Fruit fly (Drosophila melanogaster): ENCODE results near the gene rg.

rg gene

DNA sequence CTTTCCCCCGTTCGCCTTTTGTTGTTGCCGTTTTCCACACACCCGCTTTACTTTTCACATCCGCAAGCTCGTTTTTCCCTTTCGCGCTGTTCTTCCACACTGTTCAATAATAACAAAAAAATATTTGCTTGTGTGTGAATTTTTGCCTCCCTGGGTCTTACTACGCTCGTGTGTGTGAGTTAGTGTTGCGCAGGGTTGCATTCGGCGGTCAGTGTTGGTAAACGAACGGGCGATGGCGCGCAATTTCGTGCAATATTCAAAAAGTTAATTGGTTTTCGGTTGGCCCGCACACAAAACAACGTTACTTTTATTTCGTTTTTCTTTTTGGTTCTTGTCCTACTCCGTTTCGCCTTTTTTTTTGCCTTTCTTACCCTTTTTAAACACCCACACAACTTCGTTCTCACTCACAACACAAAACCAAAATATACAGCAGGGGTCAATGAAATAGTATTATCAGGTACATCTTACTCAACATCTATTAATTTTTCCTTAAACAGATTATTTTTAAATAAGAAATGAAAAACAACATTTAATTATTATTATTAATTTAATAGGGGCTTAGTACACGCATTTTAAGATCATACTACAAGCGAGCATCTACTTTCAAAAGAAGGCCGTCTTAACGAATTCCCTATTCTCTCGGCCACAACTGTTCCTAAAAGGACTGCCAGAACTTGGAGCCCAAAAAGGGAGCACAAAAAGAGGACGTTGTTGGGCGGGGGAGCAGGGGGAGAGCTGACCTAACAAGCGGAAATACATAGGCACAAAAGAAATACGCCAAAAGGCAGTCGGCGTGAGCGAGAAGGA lies 2.5 kb upstream of the rg start (continued):
- TF ChIP-seq ato (GFP tag; IDR thresholded peaks at IDR 0.05; ENCODE audit: partially characterized antibody) (no peak), CG7786 (GFP tag; optimal IDR thresholded peaks at IDR 0.05) (peak; percentile 32), CG9817 (tag; optimal IDR thresholded peaks at IDR 0.05) (no peak), CG12155 (GFP tag; optimal IDR thresholded peaks at IDR 0.05) (peak; percentile 21), CG7556 (GFP tag; optimal IDR thresholded peaks at IDR 0.05) (no peak), zen2 (GFP tag; IDR thresholded peaks at IDR 0.05; ENCODE audit: partially characterized antibody) (no peak), Bgb (GFP tag; IDR thresholded peaks at IDR 0.05; ENCODE audit: partially characterized antibody) (peak; percentile 47; the same call in 1 of the 2 replicates), org-1 (GFP tag; optimal IDR thresholded peaks at IDR 0.05) (no peak), Antp (GFP tag; optimal IDR thresholded peaks at IDR 0.05) (peak; percentile 32), CG3726 (GFP tag; IDR thresholded peaks at IDR 0.05) (no peak), Xbp1 (GFP tag; optimal IDR thresholded peaks at IDR 0.05) (peak; percentile 6), ttk (GFP tag; IDR thresholded peaks at IDR 0.05) (no peak), dm (GFP tag; optimal IDR thresholded peaks at IDR 0.05) (peak; percentile 34), Dad (GFP tag; optimal IDR thresholded peaks at IDR 0.05) (peak; percentile 19), CG14441 (GFP tag; IDR thresholded peaks at IDR 0.05) (0 out of 2 replicates have a peak, but pooled peaks have one; percentile 29), amos (GFP tag; IDR thresholded peaks at IDR 0.05; ENCODE audit: partially characterized antibody) (peak; percentile 35; the same call in 1 of the 2 replicates), ci (GFP tag; IDR thresholded peaks at IDR 0.05) (peak; percentile 59; the same call in 2 of the 3 replicates), CG9876 (GFP tag; optimal IDR thresholded peaks at IDR 0.05) (peak; percentile 4), pnt (GFP tag; optimal IDR thresholded peaks at IDR 0.05) (peak; percentile 12), CG34376 (GFP tag; optimal IDR thresholded peaks at IDR 0.05) (no peak), Myb (GFP tag; optimal IDR thresholded peaks at IDR 0.05) (peak; percentile 46), nau (GFP tag; optimal IDR thresholded peaks at IDR 0.05) (peak; percentile 21), CG9727 (GFP tag; optimal IDR thresholded peaks at IDR 0.05) (no peak), bcd (GFP tag; optimal IDR thresholded peaks at IDR 0.05) (peak; percentile 1), NK7.1 (GFP tag; optimal IDR thresholded peaks at IDR 0.05) (no peak), en (GFP tag; optimal IDR thresholded peaks at IDR 0.05) (no peak), shn (GFP tag; optimal IDR thresholded peaks at IDR 0.05) (peak; percentile 32), CG3995 (GFP tag; optimal IDR thresholded peaks at IDR 0.05) (no peak), Adf1 (GFP tag; IDR thresholded peaks at IDR 0.05) (no peak), Trl (optimal IDR thresholded peaks at IDR 0.05) (no peak), Trl (GFP tag; optimal IDR thresholded peaks at IDR 0.05) (peak; percentile 2), CG34422 (GFP tag; IDR thresholded peaks at IDR 0.05) (peak; percentile 23; the same call in 1 of the 3 replicates), sug (tag; optimal IDR thresholded peaks at IDR 0.05) (peak; percentile 31), CG13287 (GFP tag; IDR thresholded peaks at IDR 0.05; ENCODE audit: partially characterized antibody) (peak; percentile 6; the same call in 1 of the 2 replicates), CG3065 (GFP tag; optimal IDR thresholded peaks at IDR 0.05) (no peak), pho (GFP tag; optimal IDR thresholded peaks at IDR 0.05) (peak; percentile 45), TFAM (GFP tag; optimal IDR thresholded peaks at IDR 0.05) (no peak), Mes4 (GFP tag; optimal IDR thresholded peaks at IDR 0.05) (no peak), Scr (GFP tag; IDR thresholded peaks at IDR 0.05; ENCODE audit: partially characterized antibody) (peak; percentile 29; the same call in 1 of the 2 replicates), CG13296 (GFP tag; optimal IDR thresholded peaks at IDR 0.05) (no peak), Neu2 (GFP tag; optimal IDR thresholded peaks at IDR 0.05; ENCODE audit: borderline replicate concordance) (peak; percentile 7), Dll (GFP tag; IDR thresholded peaks at IDR 0.05; ENCODE audit: partially characterized antibody) (peak; percentile 25; the same call in 2 of the 4 replicates), zfh1 (GFP tag; IDR thresholded peaks at IDR 0.05) (peak; percentile 12; the same call in 1 of the 3 replicates), CG7357 (GFP tag; IDR thresholded peaks at IDR 0.05) (no peak), otp (GFP tag; IDR thresholded peaks at IDR 0.05) (0 out of 3 replicates have a peak, but pooled peaks have one; percentile 4), hkb (optimal IDR thresholded peaks at IDR 0.05) (no peak), hkb (GFP tag; IDR thresholded peaks at IDR 0.05) (no peak), dpn (GFP tag; optimal IDR thresholded peaks at IDR 0.05) (peak in 1 of 2 experiments; percentile 50), ac (GFP tag; optimal IDR thresholded peaks at IDR 0.05) (no peak)

Measured in whole organism, embryonic.